Worm (Caenorhabditis elegans) whole organism, L4 larva: ENCODE measurements around the gene F22B3.7.
"Not testable (repeated sequence)": the region's sequence is repeated elsewhere in the genome, so short reads cannot be mapped to it uniquely, and the experiment has no call there.

Source experiments
- F26F4.8 ChIP-seq: fragments of 200-800 bp; sonication (Bioruptor generic); conservative IDR thresholded peaks from 2 replicates; pipeline ENCODE4 v1.3.6; 2022; ENCODE audit warnings: missing genetic modification characterization, missing compliant biosample characterization
- F37D6.2 ChIP-seq: sonication (generic microtip); optimal IDR thresholded peaks from 2 replicates; lab custom pipeline; 2016; ENCODE audit warnings: mild to moderate bottlenecking, missing genetic modification characterization, missing compliant biosample characterization
- F49E8.2 ChIP-seq: sonication (generic microtip); optimal IDR thresholded peaks from 2 replicates; lab custom pipeline; 2016; ENCODE audit warnings: missing compliant biosample characterization, mild to moderate bottlenecking, missing genetic modification characterization, borderline replicate concordance
- Y105C5A.15 ChIP-seq: fragments of 200-800 bp; sonication (Bioruptor generic); IDR thresholded peaks from 2 replicates; pipeline ENCODE4 v1.3.6; 2022; ENCODE audit warnings: missing genetic modification characterization, missing compliant biosample characterization
- Y48G9A.11 ChIP-seq: fragments of 200-800 bp; sonication (Bioruptor generic); IDR thresholded peaks from 2 replicates; pipeline ENCODE4 v1.3.6; 2022; ENCODE audit warnings: missing genetic modification reagents, missing genetic modification characterization, missing compliant biosample characterization
- arid-1 ChIP-seq: fragments of 200-800 bp; sonication (Bioruptor generic); conservative IDR thresholded peaks from 2 replicates; pipeline ENCODE4 v1.3.6; 2022; ENCODE audit warnings: missing genetic modification reagents, missing genetic modification characterization, missing compliant biosample characterization
- ctbp-1 ChIP-seq: fragments of 200-800 bp; sonication (Bioruptor generic); IDR thresholded peaks from 2 replicates; pipeline ENCODE4 v1.3.6; 2022; ENCODE audit warnings: missing genetic modification reagents, missing genetic modification characterization, missing compliant biosample characterization
- dmd-8 ChIP-seq: fragments of 200-800 bp; sonication (Bioruptor generic); IDR thresholded peaks from 2 replicates; pipeline ENCODE4 v1.3.6; 2022; ENCODE audit warnings: missing genetic modification characterization, missing compliant biosample characterization
- hlh-11 ChIP-seq: fragments of 200-800 bp; sonication (Bioruptor generic); optimal IDR thresholded peaks from 2 replicates; lab custom pipeline; 2018; ENCODE audit warnings: mild to moderate bottlenecking, missing genetic modification characterization, missing compliant biosample characterization
- jun-1 ChIP-seq: fragments of 150-350 bp; optimal IDR thresholded peaks from 2 replicates; lab custom pipeline; 2014; ENCODE audit warnings: missing biosample characterization, missing genetic modification reagents, missing genetic modification characterization
- lim-7 ChIP-seq: fragments of 200-800 bp; sonication (Bioruptor generic); IDR thresholded peaks from 2 replicates; pipeline ENCODE4 v1.3.6; 2022; ENCODE audit warnings: missing genetic modification characterization, missing compliant biosample characterization
- lin-13 ChIP-seq: fragments of 150-350 bp; optimal IDR thresholded peaks from 2 replicates; lab custom pipeline; 2014; ENCODE audit warnings: missing biosample characterization, missing genetic modification reagents, missing genetic modification characterization
- lin-38 ChIP-seq: fragments of 200-800 bp; sonication (Bioruptor generic); IDR thresholded peaks from 2 replicates; pipeline ENCODE4 v1.3.6; 2022; ENCODE audit warnings: missing genetic modification reagents, missing genetic modification characterization, missing compliant biosample characterization
- madf-9 ChIP-seq: fragments of 200-800 bp; sonication (Bioruptor generic); conservative IDR thresholded peaks from 2 replicates; pipeline ENCODE4 v1.3.6; 2022; ENCODE audit warnings: missing genetic modification reagents, missing genetic modification characterization, missing compliant biosample characterization
- mes-2 ChIP-seq: sonication (generic microtip); optimal IDR thresholded peaks from 2 replicates; lab custom pipeline; 2016; ENCODE audit warnings: missing genotype, mild to moderate bottlenecking, missing genetic modification characterization, missing compliant biosample characterization; ENCODE audit not compliant: poor library complexity, severe bottlenecking
- nhr-11 ChIP-seq: fragments of 150-350 bp; optimal IDR thresholded peaks from 2 replicates; lab custom pipeline; 2014; ENCODE audit warnings: missing biosample characterization, missing genetic modification characterization
- nhr-6 ChIP-seq: fragments of 150-350 bp; optimal IDR thresholded peaks from 2 replicates; lab custom pipeline; 2014; ENCODE audit warnings: missing biosample characterization, missing genetic modification characterization
- pha-4 ChIP-seq, 2 experiments: fragments of 150-350 bp in 1 of 2; fragments of 200-800 bp in 1 of 2; sonication (Bioruptor generic) in 1 of 2; IDR thresholded peaks in 1 of 2; optimal IDR thresholded peaks in 1 of 2; 2 replicates each; pipeline versions ENCODE4 v1.3.6 to Lab custom; 2014 to 2022; ENCODE audit warnings: missing genetic modification characterization in 2 of 2, missing genetic modification reagents in 2 of 2, missing biosample characterization in 1 of 2, missing compliant biosample characterization in 1 of 2
- snpc-1.2 ChIP-seq: fragments of 200-800 bp; sonication (Bioruptor generic); IDR thresholded peaks from 2 replicates; pipeline ENCODE4 v1.3.6; 2022; ENCODE audit warnings: missing genetic modification reagents, missing genetic modification characterization, missing compliant biosample characterization
- unc-130 ChIP-seq: sonication (generic microtip); optimal IDR thresholded peaks from 2 replicates; lab custom pipeline; 2016; ENCODE audit warnings: missing genetic modification reagents, missing genetic modification characterization, missing compliant biosample characterization
- unc-62 ChIP-seq, 3 experiments: fragments of 150-350 bp in 1 of 3; sonication (generic microtip); optimal IDR thresholded peaks in 2 of 3; peaks in 1 of 3; 1 replicate in 1 of 3; 2 replicates in 2 of 3; lab custom pipeline; 2014 to 2017; ENCODE audit warnings: missing biosample characterization in 3 of 3, missing genetic modification characterization in 3 of 3, missing genetic modification reagents in 3 of 3, missing genotype in 1 of 3
- vab-7 ChIP-seq: fragments of 200-800 bp; sonication (Bioruptor generic); IDR thresholded peaks from 2 replicates; pipeline ENCODE4 v1.3.6; 2022; ENCODE audit warnings: missing genetic modification reagents, missing genetic modification characterization, missing compliant biosample characterization
- zag-1 ChIP-seq: fragments of 150-350 bp; optimal IDR thresholded peaks from 2 replicates; lab custom pipeline; 2014; ENCODE audit warnings: missing biosample characterization, missing genetic modification characterization
- zfp-3 ChIP-seq: fragments of 200-800 bp; sonication (Bioruptor generic); conservative IDR thresholded peaks from 2 replicates; pipeline ENCODE4 v1.3.6; 2022; ENCODE audit warnings: missing genetic modification reagents, missing genetic modification characterization, missing compliant biosample characterization

Gene F22B3.7

DNA sequence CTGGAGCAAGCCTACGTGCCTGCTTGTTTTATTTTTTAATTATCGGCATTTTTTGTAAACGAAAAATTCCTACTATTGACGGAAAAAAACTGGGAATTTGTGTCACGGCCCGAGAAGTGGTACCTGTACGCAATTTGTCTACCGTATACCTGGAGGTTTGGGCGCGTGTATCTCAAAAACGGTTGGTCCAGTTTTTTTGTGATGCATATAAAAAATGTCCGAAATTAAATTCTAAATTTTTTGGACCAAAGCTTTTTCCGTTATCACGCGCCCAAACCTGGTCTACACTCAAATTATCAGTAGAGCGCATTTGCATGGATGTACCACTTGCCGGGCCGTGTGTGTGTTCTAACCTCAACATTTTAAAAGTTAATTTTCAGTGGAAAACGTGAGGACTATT, 4.9 kb downstream of the F22B3.7 start, which contains the start of gene F22B3.5:
F22B3.5 (minus strand) TSS at position 101 of the 400 bp plus-strand sequence.
- TF ChIP-seq arid-1 (GFP tag; lab: Robert Waterston, UW); lin-13; nhr-6 (tag; lab: Kevin White, UChicago): not testable (repeated sequence)

DNA sequence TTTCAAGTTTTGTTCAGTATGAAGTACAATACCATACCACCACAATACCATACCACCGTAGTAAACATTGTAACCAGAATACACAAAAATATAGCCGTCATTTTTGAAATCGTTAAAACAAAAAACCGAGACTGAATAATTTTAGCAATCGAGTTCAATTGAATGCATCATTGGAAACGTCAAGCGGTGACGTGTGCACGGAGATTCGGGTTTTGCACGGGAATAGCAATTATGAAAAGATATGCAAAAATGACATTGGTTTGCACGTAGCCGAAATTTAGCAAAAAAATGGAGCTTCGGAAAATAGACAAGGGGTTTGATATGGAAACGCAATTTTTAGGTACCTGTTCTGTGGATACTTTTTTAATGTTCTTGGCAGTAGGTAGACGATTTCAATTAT, 6.7 kb downstream of the F22B3.7 start, which contains the start of gene F22B3.10:
F22B3.10 (minus strand) TSS at position 101 of the 400 bp plus-strand sequence.
- TF ChIP-seq unc-62 (GFP tag; optimal IDR thresholded peaks at IDR 0.05 in 1 of 2; lab: Kevin White, UChicago) (peak in 1 of 2 experiments; percentile 59), unc-62 (tag; optimal IDR thresholded peaks at IDR 0.05; lab: Kevin White, UChicago) (no peak), madf-9 (GFP tag; lab: Robert Waterston, UW) (no peak), F37D6.2 (tag; lab: Kevin White, UChicago) (no peak)

DNA sequence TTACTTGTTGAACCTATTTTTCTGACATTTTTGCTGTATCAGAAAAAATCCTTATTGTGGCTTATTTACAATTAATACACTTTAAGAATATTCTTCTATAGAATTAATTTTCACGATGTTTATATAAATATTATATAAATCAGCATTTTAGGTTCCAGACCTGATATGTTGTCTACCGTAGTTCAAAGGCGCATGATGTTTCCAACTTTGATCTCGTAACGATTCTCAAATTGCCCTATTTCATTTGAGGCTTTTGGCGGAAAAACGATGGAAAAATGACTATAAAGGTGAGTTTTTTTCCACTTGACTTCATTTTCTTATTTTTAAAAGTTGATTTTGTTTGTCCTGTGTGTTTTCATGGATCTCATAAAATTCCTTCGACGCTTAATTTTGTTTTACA, 11.5 kb downstream of the F22B3.7 start, which contains the start of gene gfat-2:
gfat-2 (plus strand) TSS at position 145 of the 400 bp plus-strand sequence.
- TF ChIP-seq zfp-3 (GFP tag; lab: Robert Waterston, UW) (no peak), nhr-11 (no peak), zag-1 (tag; lab: Kevin White, UChicago) (no peak), hlh-11 (tag; lab: Kevin White, UChicago) (no peak), vab-7 (GFP tag; lab: Robert Waterston, UW) (no peak), jun-1 (tag; lab: Kevin White, UChicago) (no peak), nhr-6 (tag; lab: Kevin White, UChicago) (no peak), unc-130 (GFP tag; lab: Kevin White, UChicago) (peak; percentile 10)

DNA sequence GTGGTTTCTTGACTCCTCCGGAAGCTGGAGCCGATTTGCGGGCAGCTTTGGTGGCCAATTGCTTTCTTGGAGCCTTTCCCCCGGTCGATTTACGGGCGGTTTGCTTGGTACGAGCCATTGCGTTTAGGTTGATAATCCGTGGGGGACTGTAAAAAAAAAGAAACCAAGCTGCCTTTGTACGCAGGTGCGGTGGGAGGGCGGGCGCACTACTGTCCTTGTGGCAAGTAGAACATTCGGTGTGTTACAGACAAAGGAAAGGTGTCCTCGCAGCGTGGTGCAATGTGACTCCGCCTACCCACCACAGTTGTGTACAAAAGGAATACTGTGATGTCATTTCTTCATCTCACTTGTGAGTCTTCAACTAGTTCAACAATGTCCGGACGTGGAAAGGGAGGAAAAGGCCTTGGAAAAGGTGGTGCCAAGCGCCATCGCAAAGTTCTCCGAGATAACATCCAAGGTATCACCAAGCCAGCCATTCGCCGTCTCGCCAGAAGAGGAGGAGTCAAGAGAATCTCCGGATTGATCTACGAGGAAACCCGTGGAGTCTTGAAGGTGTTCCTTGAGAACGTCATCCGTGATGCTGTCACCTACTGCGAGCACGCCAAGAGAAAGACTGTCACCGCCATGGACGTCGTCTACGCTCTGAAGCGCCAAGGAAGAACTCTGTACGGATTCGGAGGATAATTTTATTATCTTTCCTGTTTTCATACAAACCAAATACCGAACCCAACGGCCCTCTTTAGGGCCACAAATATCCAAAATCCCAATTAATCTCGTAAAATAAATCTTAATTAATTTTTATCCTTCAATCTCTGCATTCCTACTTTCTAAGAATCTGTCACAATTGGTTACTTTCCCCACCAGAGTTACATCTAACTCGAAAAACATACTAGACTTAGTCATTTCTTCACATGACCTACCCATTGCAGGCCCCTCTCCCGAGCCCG, 14.6 kb downstream of the F22B3.7 start, which contains the start of the genes his-63 and his-64:
his-63 (minus strand) TSS at position 118 of the 947 bp plus-strand sequence.
his-64 (plus strand) TSS at position 373 of the 947 bp plus-strand sequence.
- TF ChIP-seq pha-4 (GFP tag; IDR thresholded peaks at IDR 0.05; lab: Robert Waterston, UW) (0 out of 2 replicates have a peak, but pooled peaks have one; percentile 8), ctbp-1 (GFP tag; lab: Robert Waterston, UW) (0 out of 2 replicates have a peak, but pooled peaks have one; percentile 17), snpc-1.2 (GFP tag; lab: Robert Waterston, UW) (peak; percentile 78), mes-2 (tag; lab: Kevin White, UChicago) (peak; percentile 45), F49E8.2 (tag; lab: Kevin White, UChicago) (peak; percentile 25), F26F4.8 (GFP tag; lab: Robert Waterston, UW) (0 out of 2 replicates have a peak, but pooled peaks have one; percentile 56), Y48G9A.11 (GFP tag; lab: Robert Waterston, UW) (peak; percentile 74), Y105C5A.15 (GFP tag; lab: Robert Waterston, UW) (0 out of 2 replicates have a peak, but pooled peaks have one; percentile 49), lin-38 (GFP tag; lab: Robert Waterston, UW) (peak; percentile 55; the same call in 1 of the 2 replicates), nhr-6 (tag; lab: Kevin White, UChicago) (peak; percentile 12), lim-7 (GFP tag; lab: Robert Waterston, UW) (peak; percentile 32; the same call in 1 of the 2 replicates)
- not testable (repeated sequence) for TF ChIP-seq pha-4 (tag; optimal IDR thresholded peaks at IDR 0.05; lab: Kevin White, UChicago)

DNA sequence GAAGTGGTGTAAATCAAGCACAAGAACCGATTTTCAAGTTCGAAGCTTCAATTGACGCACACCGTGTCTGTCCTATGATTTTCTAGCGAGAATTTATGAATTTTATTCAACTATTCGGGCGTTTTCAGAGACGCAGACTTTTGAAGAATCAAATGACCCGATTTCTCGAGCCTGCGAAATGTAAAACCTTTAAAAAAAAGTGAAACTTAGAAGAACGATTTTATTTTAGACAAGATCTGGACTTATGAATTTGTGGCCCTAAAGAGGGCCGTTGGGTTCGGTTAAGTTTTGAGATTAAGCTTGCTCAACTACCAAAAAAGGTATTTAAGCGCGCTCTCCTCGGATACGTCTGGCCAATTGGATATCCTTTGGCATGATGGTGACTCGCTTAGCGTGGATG, 15.5 kb downstream of the F22B3.7 start:
- 0 out of 2 replicates have a peak, but pooled peaks have one; percentile 17 for TF ChIP-seq arid-1 (GFP tag; lab: Robert Waterston, UW)
- TF ChIP-seq lin-38 (GFP tag; lab: Robert Waterston, UW), result peak; percentile 33; the same call in 1 of the 2 replicates
- 0 out of 2 replicates have a peak, but pooled peaks have one; percentile 7 for TF ChIP-seq dmd-8
- peak; percentile 50; the same call in 1 of the 2 replicates for TF ChIP-seq snpc-1.2 (GFP tag; lab: Robert Waterston, UW)
